Fruit fly (Drosophila melanogaster) whole organism, embryonic: Measurements from ENCODE around the gene eas.

Experiments used
- Atf-2 ChIP-seq: fragments of 200-800 bp; sonication (Bioruptor generic); optimal IDR thresholded peaks from 2 replicates; lab custom pipeline; 2016; ENCODE audit warnings: missing biosample characterization, missing genetic modification characterization
- CG10267 ChIP-seq: fragments of 200-800 bp; sonication (Bioruptor generic); optimal IDR thresholded peaks from 2 replicates; lab custom pipeline; 2018; ENCODE audit warnings: missing biosample characterization, mild to moderate bottlenecking, missing genetic modification characterization, moderate library complexity
- CG10366 ChIP-seq: fragments of 200-800 bp; sonication (Bioruptor generic); IDR thresholded peaks from 2 replicates; pipeline ENCODE4 v1.3.6; 2022; ENCODE audit warnings: missing biosample characterization, missing genetic modification characterization
- CG10431 ChIP-seq: fragments of 200-800 bp; sonication (Bioruptor generic); optimal IDR thresholded peaks from 3 replicates; lab custom pipeline; 2018; ENCODE audit warnings: missing biosample characterization, mild to moderate bottlenecking, missing genetic modification characterization
- CG11695 ChIP-seq: fragments of 200-800 bp; sonication (Bioruptor generic); IDR thresholded peaks from 3 replicates; pipeline ENCODE4 v1.3.6; 2022; ENCODE audit warnings: missing biosample characterization, missing genetic modification characterization
- CG12155 ChIP-seq: fragments of 200-800 bp; sonication (Bioruptor generic); optimal IDR thresholded peaks from 3 replicates; lab custom pipeline; 2016; ENCODE audit warnings: missing biosample characterization, missing genetic modification characterization
- CG12219 ChIP-seq: fragments of 200-800 bp; sonication (Bioruptor generic); optimal IDR thresholded peaks from 3 replicates; lab custom pipeline; 2018; ENCODE audit warnings: missing biosample characterization, mild to moderate bottlenecking, missing genetic modification characterization
- CG14667 ChIP-seq: fragments of 200-800 bp; sonication (Bioruptor generic); IDR thresholded peaks from 2 replicates; pipeline ENCODE4 v1.3.6; 2022; ENCODE audit warnings: missing biosample characterization, missing genetic modification characterization
- CG15011 ChIP-seq: fragments of 200-800 bp; sonication (Bioruptor generic); optimal IDR thresholded peaks from 3 replicates; lab custom pipeline; 2018; ENCODE audit warnings: missing biosample characterization, mild to moderate bottlenecking, missing genetic modification characterization
- CG15479 ChIP-seq: fragments of 200-800 bp; sonication (Bioruptor generic); optimal IDR thresholded peaks from 3 replicates; lab custom pipeline; 2019; ENCODE audit warnings: missing biosample characterization, mild to moderate bottlenecking, missing genetic modification characterization, moderate library complexity
- CG16779 ChIP-seq: fragments of 200-800 bp; sonication (Bioruptor generic); IDR thresholded peaks from 2 replicates; pipeline ENCODE4 v1.3.6; 2022; ENCODE audit warnings: missing biosample characterization, missing genetic modification characterization
- CG1792 ChIP-seq: fragments of 200-800 bp; sonication (Bioruptor generic); optimal IDR thresholded peaks from 2 replicates; lab custom pipeline; 2016; ENCODE audit warnings: missing biosample characterization, missing genetic modification characterization
- CG18262 ChIP-seq: fragments of 200-800 bp; optimal IDR thresholded peaks from 3 replicates; lab custom pipeline; 2019; ENCODE audit warnings: missing biosample characterization, mild to moderate bottlenecking, missing genetic modification characterization, moderate library complexity
- CG34224 ChIP-seq: fragments of 200-800 bp; sonication (Bioruptor generic); IDR thresholded peaks from 3 replicates; pipeline ENCODE4 v1.3.6; 2022; ENCODE audit warnings: missing biosample characterization, missing genetic modification characterization; ENCODE audit not compliant: partially characterized antibody
- CG4617 ChIP-seq: fragments of 200-800 bp; sonication (Bioruptor generic); optimal IDR thresholded peaks from 3 replicates; lab custom pipeline; 2016; ENCODE audit warnings: missing biosample characterization, missing genetic modification characterization, borderline replicate concordance
- CG6654 ChIP-seq: fragments of 200-800 bp; sonication (Bioruptor generic); optimal IDR thresholded peaks from 2 replicates; lab custom pipeline; 2017; ENCODE audit warnings: missing biosample characterization, mild to moderate bottlenecking, missing genetic modification characterization
- CG7372 ChIP-seq: fragments of 200-800 bp; sonication (Bioruptor generic); IDR thresholded peaks from 2 replicates; pipeline ENCODE4 v1.3.6; 2022; ENCODE audit warnings: missing biosample characterization, missing genetic modification characterization
- CG8924 ChIP-seq: fragments of 200-800 bp; optimal IDR thresholded peaks from 3 replicates; lab custom pipeline; 2019; ENCODE audit warnings: missing biosample characterization, mild to moderate bottlenecking, missing genetic modification characterization, moderate library complexity
- CG9817 ChIP-seq: fragments of 200-800 bp; sonication (Bioruptor generic); optimal IDR thresholded peaks from 2 replicates; lab custom pipeline; 2018; ENCODE audit warnings: missing biosample characterization, mild to moderate bottlenecking, missing genetic modification characterization, moderate library complexity
- D19A ChIP-seq: fragments of 200-800 bp; optimal IDR thresholded peaks from 3 replicates; lab custom pipeline; 2019; ENCODE audit warnings: missing biosample characterization, mild to moderate bottlenecking, missing genetic modification characterization, moderate library complexity
- Dref ChIP-seq: fragments of 200-800 bp; sonication (Bioruptor generic); IDR thresholded peaks from 2 replicates; pipeline ENCODE4 v1.3.6; 2022; ENCODE audit warnings: missing biosample characterization, missing genetic modification characterization
- Drgx ChIP-seq: fragments of 200-800 bp; sonication (Bioruptor generic); IDR thresholded peaks from 2 replicates; pipeline ENCODE4 v1.3.6; 2022; ENCODE audit warnings: missing biosample characterization, missing genetic modification characterization
- ERR ChIP-seq: fragments of 200-800 bp; sonication (Bioruptor generic); optimal IDR thresholded peaks from 2 replicates; lab custom pipeline; 2016; ENCODE audit warnings: missing biosample characterization, missing genetic modification characterization
- Hey ChIP-seq: fragments of 200-800 bp; sonication (Bioruptor generic); optimal IDR thresholded peaks from 3 replicates; lab custom pipeline; 2018; ENCODE audit warnings: missing biosample characterization, mild to moderate bottlenecking, missing genetic modification characterization
- HmgZ ChIP-seq: fragments of 200-800 bp; sonication (Bioruptor generic); optimal IDR thresholded peaks from 2 replicates; lab custom pipeline; 2018; ENCODE audit warnings: missing biosample characterization, mild to moderate bottlenecking, missing genetic modification characterization
- Hmr ChIP-seq: fragments of 200-800 bp; sonication (Bioruptor generic); optimal IDR thresholded peaks from 3 replicates; lab custom pipeline; 2017; ENCODE audit warnings: mild to moderate bottlenecking, missing biosample characterization, missing genetic modification reagents, missing genetic modification characterization
- Max ChIP-seq: fragments of 200-800 bp; sonication (Bioruptor generic); optimal IDR thresholded peaks from 2 replicates; lab custom pipeline; 2016; ENCODE audit warnings: missing biosample characterization, mild to moderate bottlenecking, missing genetic modification characterization
- Meics ChIP-seq: fragments of 200-800 bp; sonication (Bioruptor generic); optimal IDR thresholded peaks from 2 replicates; lab custom pipeline; 2017; ENCODE audit warnings: missing biosample characterization, mild to moderate bottlenecking, missing genetic modification characterization
- Myb ChIP-seq: fragments of 200-800 bp; sonication (Bioruptor generic); optimal IDR thresholded peaks from 2 replicates; lab custom pipeline; 2016; ENCODE audit warnings: missing biosample characterization, missing genetic modification characterization
- Ptx1 ChIP-seq: fragments of 200-800 bp; sonication (Bioruptor generic); IDR thresholded peaks from 2 replicates; pipeline ENCODE4 v1.3.6; 2022; ENCODE audit warnings: missing biosample characterization, missing genetic modification characterization
- Sry-δ ChIP-seq: fragments of 200-800 bp; sonication (Bioruptor generic); optimal IDR thresholded peaks from 2 replicates; lab custom pipeline; 2016; ENCODE audit warnings: missing biosample characterization, missing genetic modification characterization
- caup ChIP-seq: fragments of 200-800 bp; sonication (Bioruptor generic); optimal IDR thresholded peaks from 3 replicates; lab custom pipeline; 2017; ENCODE audit warnings: missing biosample characterization, mild to moderate bottlenecking, missing genetic modification characterization, moderate library complexity; ENCODE audit not compliant: severe bottlenecking
- cwo ChIP-seq: fragments of 200-800 bp; sonication (Bioruptor generic); optimal IDR thresholded peaks from 3 replicates; lab custom pipeline; 2017; ENCODE audit warnings: missing biosample characterization, missing genetic modification characterization, mild to moderate bottlenecking, moderate library complexity, missing genetic modification reagents
- emc ChIP-seq: fragments of 200-800 bp; sonication (Bioruptor generic); optimal IDR thresholded peaks from 2 replicates; lab custom pipeline; 2016; ENCODE audit warnings: missing biosample characterization, missing genetic modification characterization
- gfzf ChIP-seq: fragments of 200-800 bp; sonication (Bioruptor generic); optimal IDR thresholded peaks from 2 replicates; lab custom pipeline; 2016; ENCODE audit warnings: missing biosample characterization, mild to moderate bottlenecking, missing genetic modification characterization, moderate library complexity
- jing ChIP-seq: fragments of 200-800 bp; sonication (Bioruptor generic); optimal IDR thresholded peaks from 2 replicates; lab custom pipeline; 2018; ENCODE audit warnings: missing biosample characterization, mild to moderate bottlenecking, missing genetic modification characterization
- ken ChIP-seq: fragments of 200-800 bp; sonication (Bioruptor generic); IDR thresholded peaks from 3 replicates; pipeline ENCODE4 v1.3.6; 2022; ENCODE audit warnings: missing biosample characterization, missing genetic modification characterization
- kni ChIP-seq: fragments of 200-800 bp; sonication (Bioruptor generic); optimal IDR thresholded peaks from 3 replicates; lab custom pipeline; 2017; ENCODE audit warnings: mild to moderate bottlenecking, missing biosample characterization, missing genetic modification reagents, missing genetic modification characterization
- lilli ChIP-seq: fragments of 200-800 bp; sonication (Bioruptor generic); optimal IDR thresholded peaks from 3 replicates; lab custom pipeline; 2016; ENCODE audit warnings: missing biosample characterization, missing genetic modification characterization
- mam ChIP-seq: fragments of 200-800 bp; sonication (Bioruptor generic); optimal IDR thresholded peaks from 3 replicates; lab custom pipeline; 2016; ENCODE audit warnings: missing biosample characterization, missing genetic modification characterization
- pita ChIP-seq: fragments of 200-800 bp; sonication (Bioruptor generic); optimal IDR thresholded peaks from 2 replicates; lab custom pipeline; 2017; ENCODE audit warnings: missing biosample characterization, mild to moderate bottlenecking, missing genetic modification characterization
- psq ChIP-seq: fragments of 200-800 bp; sonication (Bioruptor generic); optimal IDR thresholded peaks from 2 replicates; lab custom pipeline; 2017; ENCODE audit warnings: missing biosample characterization, missing genetic modification characterization
- rib ChIP-seq: fragments of 200-800 bp; sonication (Bioruptor generic); IDR thresholded peaks from 2 replicates; pipeline ENCODE4 v1.3.6; 2022; ENCODE audit warnings: missing biosample characterization, missing genetic modification characterization
- run ChIP-seq: fragments of 200-800 bp; sonication (Bioruptor generic); optimal IDR thresholded peaks from 3 replicates; lab custom pipeline; 2018; ENCODE audit warnings: missing biosample characterization, mild to moderate bottlenecking, missing genetic modification characterization
- sd ChIP-seq: fragments of 200-800 bp; sonication (Bioruptor generic); optimal IDR thresholded peaks from 3 replicates; lab custom pipeline; 2018; ENCODE audit warnings: missing biosample characterization, mild to moderate bottlenecking, missing genetic modification characterization, moderate library complexity
- shn ChIP-seq: fragments of 200-800 bp; sonication (Bioruptor generic); optimal IDR thresholded peaks from 3 replicates; lab custom pipeline; 2016; ENCODE audit warnings: missing biosample characterization, missing genetic modification characterization
- slou ChIP-seq: fragments of 200-800 bp; sonication (Bioruptor generic); optimal IDR thresholded peaks from 3 replicates; lab custom pipeline; 2016; ENCODE audit warnings: missing biosample characterization, missing genetic modification characterization
- sqz ChIP-seq: fragments of 200-800 bp; sonication (Bioruptor generic); optimal IDR thresholded peaks from 3 replicates; lab custom pipeline; 2018; ENCODE audit warnings: missing biosample characterization, mild to moderate bottlenecking, missing genetic modification characterization
- tio ChIP-seq: fragments of 200-800 bp; sonication (Bioruptor generic); optimal IDR thresholded peaks from 2 replicates; lab custom pipeline; 2017; ENCODE audit warnings: missing biosample characterization, missing genetic modification characterization, inconsistent platforms
- tx ChIP-seq: fragments of 200-800 bp; sonication (Bioruptor generic); optimal IDR thresholded peaks from 2 replicates; lab custom pipeline; 2016; ENCODE audit warnings: missing biosample characterization, missing genetic modification characterization
- unc-4 ChIP-seq: fragments of 200-800 bp; sonication (Bioruptor generic); IDR thresholded peaks from 2 replicates; pipeline ENCODE4 v1.3.6; 2022; ENCODE audit warnings: missing biosample characterization, missing genetic modification characterization; ENCODE audit not compliant: partially characterized antibody

Gene eas

dm6 chrX:16288492-16288964, 10.4 kb downstream of the eas start, which contains the start of the genes CG32576 and caz (continued):
- peak; percentile 40 for TF ChIP-seq Myb
- no peak for TF ChIP-seq CG16779 (GFP tag; lab: Robert Waterston, UW)
- no peak for TF ChIP-seq Ptx1
- TF ChIP-seq pita (GFP tag; lab: Kevin White, UChicago) = no peak
- no peak for TF ChIP-seq rib
- TF ChIP-seq ERR (GFP tag; lab: Kevin White, UChicago) = no peak
- TF ChIP-seq ken (GFP tag; lab: Robert Waterston, UW) = 0 out of 3 replicates have a peak, but pooled peaks have one; percentile 34
- TF ChIP-seq caup (GFP tag; lab: Kevin White, UChicago) = peak; percentile 37
- TF ChIP-seq CG10431 (GFP tag; lab: Kevin White, UChicago) = no peak
- peak; percentile 26 for TF ChIP-seq CG4617
- TF ChIP-seq CG11695 (GFP tag; lab: Robert Waterston, UW) = no peak
- TF ChIP-seq shn (GFP tag; lab: Kevin White, UChicago) = no peak
- no peak for TF ChIP-seq CG7372 (GFP tag; lab: Robert Waterston, UW)
- TF ChIP-seq slou (GFP tag; lab: Kevin White, UChicago) = no peak
- TF ChIP-seq Dref = peak; percentile 64
- no peak for TF ChIP-seq CG1792 (GFP tag; lab: Kevin White, UChicago)
- no peak for TF ChIP-seq CG12219 (GFP tag; lab: Kevin White, UChicago)
- peak; percentile 49 for TF ChIP-seq Max (GFP tag; lab: Kevin White, UChicago)
- TF ChIP-seq emc (GFP tag; lab: Kevin White, UChicago) = no peak
- no peak for TF ChIP-seq Drgx (GFP tag; lab: Robert Waterston, UW)
- no peak for TF ChIP-seq psq (GFP tag; lab: Kevin White, UChicago)
- TF ChIP-seq run (tag; lab: Kevin White, UChicago) = no peak
- TF ChIP-seq HmgZ (tag; lab: Kevin White, UChicago) = peak; percentile 13
- peak; percentile 37 for TF ChIP-seq CG12155 (GFP tag; lab: Kevin White, UChicago)
- TF ChIP-seq jing = no peak
- TF ChIP-seq Atf-2 (GFP tag; lab: Kevin White, UChicago) = no peak
- no peak for TF ChIP-seq CG10366 (GFP tag; lab: Robert Waterston, UW)
- TF ChIP-seq mam = no peak
- TF ChIP-seq Meics = peak; percentile 33
- no peak for TF ChIP-seq CG14667 (GFP tag; lab: Robert Waterston, UW)
- TF ChIP-seq unc-4 (GFP tag; lab: Robert Waterston, UW) = peak; percentile 73
- TF ChIP-seq Hey (tag; lab: Kevin White, UChicago) = no peak
- no peak for TF ChIP-seq CG9817 (tag; lab: Kevin White, UChicago)
- no peak for TF ChIP-seq Hmr (GFP tag; lab: Kevin White, UChicago)
- no peak for TF ChIP-seq cwo (GFP tag; lab: Kevin White, UChicago)
- TF ChIP-seq CG34224 (GFP tag; lab: Robert Waterston, UW) = peak; percentile 60
- no peak for TF ChIP-seq CG6654 (GFP tag; lab: Kevin White, UChicago)
- TF ChIP-seq lilli (GFP tag; lab: Kevin White, UChicago) = peak; percentile 40
- TF ChIP-seq kni (GFP tag; lab: Kevin White, UChicago) = no peak
- no peak for TF ChIP-seq D19A (tag; lab: Kevin White, UChicago)
- TF ChIP-seq sqz (GFP tag; lab: Kevin White, UChicago) = no peak
- TF ChIP-seq tio = no peak
- no peak for TF ChIP-seq CG15011 (GFP tag; lab: Kevin White, UChicago)
- peak; percentile 81 for TF ChIP-seq Sry-δ (GFP tag; lab: Kevin White, UChicago)
- TF ChIP-seq tx (GFP tag; lab: Kevin White, UChicago) = no peak
- no peak for TF ChIP-seq gfzf (GFP tag; lab: Kevin White, UChicago)
- TF ChIP-seq CG18262 (tag; lab: Kevin White, UChicago) = peak; percentile 26
- peak; percentile 81 for TF ChIP-seq sd (tag; lab: Kevin White, UChicago)
- TF ChIP-seq CG15479 (GFP tag; lab: Kevin White, UChicago) = no peak
- TF ChIP-seq CG8924 (tag; lab: Kevin White, UChicago) = peak; percentile 60
- TF ChIP-seq CG10267 (tag; lab: Kevin White, UChicago) = peak; percentile 96
